Worm (Caenorhabditis elegans) whole organism, L1 larva: ENCODE data around the gene F22F4.9.
A peak's percentile ranks its signal among the peaks of the same experiment; 100 is the strongest.

Experiments
- C16A3.4 ChIP-seq: fragments of 150-350 bp; optimal IDR thresholded peaks from 2 replicates; lab custom pipeline; 2014; ENCODE audit warnings: missing biosample characterization, missing genetic modification characterization
- Y116A8C.19 ChIP-seq: sonication (generic microtip); optimal IDR thresholded peaks from 2 replicates; lab custom pipeline; 2016; ENCODE audit warnings: missing compliant biosample characterization, missing genetic modification characterization, borderline replicate concordance
- alr-1 ChIP-seq: fragments of 200-800 bp; sonication (Bioruptor generic); optimal IDR thresholded peaks from 2 replicates; lab custom pipeline; 2018; ENCODE audit warnings: borderline replicate concordance, mild to moderate bottlenecking, missing genetic modification characterization, missing compliant biosample characterization
- ceh-63 ChIP-seq: fragments of 200-800 bp; sonication (Bioruptor generic); optimal IDR thresholded peaks from 2 replicates; lab custom pipeline; 2018; ENCODE audit warnings: mild to moderate bottlenecking, missing genetic modification characterization, missing compliant biosample characterization
- ceh-82 ChIP-seq, 3 experiments: fragments of 150-350 bp in 1 of 3; sonication (generic microtip) in 2 of 3; optimal IDR thresholded peaks; 2 replicates each; lab custom pipeline; 2014 to 2017; ENCODE audit warnings: missing biosample characterization in 3 of 3, missing genetic modification characterization in 3 of 3
- ceh-88 ChIP-seq: fragments of 200-800 bp; sonication (Bioruptor generic); IDR thresholded peaks from 2 replicates; pipeline ENCODE4 v1.3.6; 2022; ENCODE audit warnings: missing genetic modification characterization, missing compliant biosample characterization
- elt-2 ChIP-seq: sonication (generic microtip); optimal IDR thresholded peaks from 2 replicates; lab custom pipeline; 2016; ENCODE audit warnings: missing genetic modification characterization, mild to moderate bottlenecking, inconsistent platforms, missing compliant biosample characterization, missing genetic modification reagents
- ets-5 ChIP-seq: fragments of 200-800 bp; sonication (Bioruptor generic); IDR thresholded peaks from 2 replicates; pipeline ENCODE4 v1.3.6; 2022; ENCODE audit warnings: missing genetic modification characterization, missing compliant biosample characterization
- jun-1 ChIP-seq: fragments of 150-350 bp; optimal IDR thresholded peaks from 2 replicates; lab custom pipeline; 2014; ENCODE audit warnings: missing biosample characterization, missing genetic modification reagents, missing genetic modification characterization
- lin-13 ChIP-seq: fragments of 150-350 bp; optimal IDR thresholded peaks from 2 replicates; lab custom pipeline; 2014; ENCODE audit warnings: missing biosample characterization, missing genetic modification reagents, missing genetic modification characterization
- lin-14 ChIP-seq: fragments of 200-800 bp; sonication (Bioruptor generic); optimal IDR thresholded peaks from 2 replicates; lab custom pipeline; 2018; ENCODE audit warnings: mild to moderate bottlenecking, missing genetic modification characterization, moderate library complexity, missing compliant biosample characterization
- lin-39 ChIP-seq: fragments of 150-350 bp; optimal IDR thresholded peaks from 2 replicates; lab custom pipeline; 2014; ENCODE audit warnings: missing biosample characterization, missing genetic modification reagents, missing genetic modification characterization
- mab-9 ChIP-seq: fragments of 200-800 bp; sonication (Bioruptor generic); IDR thresholded peaks from 2 replicates; pipeline ENCODE4 v1.3.6; 2022; ENCODE audit warnings: missing genetic modification reagents, missing genetic modification characterization, missing compliant biosample characterization
- mef-2 ChIP-seq: fragments of 150-350 bp; optimal IDR thresholded peaks from 2 replicates; lab custom pipeline; 2014; ENCODE audit warnings: missing biosample characterization, missing genetic modification characterization
- nhr-19 ChIP-seq: fragments of 200-800 bp; sonication (Bioruptor generic); conservative IDR thresholded peaks from 2 replicates; pipeline ENCODE4 v1.3.6; 2022; ENCODE audit warnings: missing genetic modification characterization, missing compliant biosample characterization
- nhr-71 ChIP-seq: sonication (generic microtip); optimal IDR thresholded peaks from 2 replicates; lab custom pipeline; 2016; ENCODE audit warnings: mild to moderate bottlenecking, missing genetic modification characterization, moderate library complexity, missing compliant biosample characterization
- pax-3 ChIP-seq: fragments of 200-800 bp; sonication (Bioruptor generic); optimal IDR thresholded peaks from 2 replicates; lab custom pipeline; 2018; ENCODE audit warnings: mild to moderate bottlenecking, missing genetic modification characterization, moderate library complexity, missing compliant biosample characterization
- snu-23 ChIP-seq: sonication (generic microtip); optimal IDR thresholded peaks from 2 replicates; lab custom pipeline; 2016; ENCODE audit warnings: missing genetic modification characterization, missing compliant biosample characterization
- unc-130 ChIP-seq: fragments of 150-350 bp; optimal IDR thresholded peaks from 2 replicates; lab custom pipeline; 2017; ENCODE audit warnings: missing biosample characterization, missing genetic modification characterization, inconsistent platforms
- unc-98 ChIP-seq: fragments of 200-800 bp; sonication (Bioruptor generic); IDR thresholded peaks from 2 replicates; pipeline ENCODE4 v1.3.6; 2022; ENCODE audit warnings: missing genetic modification characterization, missing compliant biosample characterization
- xbp-1 ChIP-seq: sonication (generic microtip); optimal IDR thresholded peaks from 2 replicates; lab custom pipeline; 2016; ENCODE audit warnings: missing genetic modification characterization, missing compliant biosample characterization
- zag-1 ChIP-seq: fragments of 150-350 bp; optimal IDR thresholded peaks from 2 replicates; lab custom pipeline; 2014; ENCODE audit warnings: missing biosample characterization, missing genetic modification characterization
- ztf-4 ChIP-seq: fragments of 150-350 bp; optimal IDR thresholded peaks from 2 replicates; lab custom pipeline; 2014; ENCODE audit warnings: missing biosample characterization, missing genetic modification characterization

The F22F4.9 gene

DNA sequence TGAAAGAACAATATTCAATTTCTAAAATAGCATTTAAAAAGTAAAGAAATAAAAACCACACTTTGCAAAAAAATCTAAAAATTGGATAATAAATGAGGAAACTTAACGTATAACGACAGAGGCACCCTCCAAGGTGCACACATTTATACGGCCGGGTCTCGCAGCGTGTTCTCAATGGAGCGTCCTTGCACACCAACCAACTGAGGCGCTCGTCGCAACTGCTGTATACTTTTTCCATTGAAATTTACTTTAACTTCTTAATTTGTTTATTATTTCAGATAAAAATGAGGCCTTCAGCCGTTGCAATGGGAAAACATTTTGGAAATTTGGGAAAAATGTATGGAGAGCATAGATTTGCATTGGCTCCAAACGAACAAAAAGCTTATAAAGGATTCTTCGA lies 46.1 kb downstream of the F22F4.9 start, which contains the start of the genes R07E4.5 and R07E4.3 (continued):
- no peak for TF ChIP-seq ets-5 (GFP tag; lab: Robert Waterston, UW)
- no peak for TF ChIP-seq unc-98 (GFP tag; lab: Robert Waterston, UW)
- TF ChIP-seq ceh-63 (GFP tag; lab: Kevin White, UChicago): no peak
- TF ChIP-seq elt-2 (tag; lab: Kevin White, UChicago): no peak
- peak; percentile 91 for TF ChIP-seq unc-130
- peak; percentile 65 for TF ChIP-seq nhr-19 (GFP tag; lab: Robert Waterston, UW)
- TF ChIP-seq ztf-4 (tag; lab: Kevin White, UChicago): peak; percentile 0
- peak; percentile 86 for TF ChIP-seq snu-23 (GFP tag; lab: Kevin White, UChicago)
- TF ChIP-seq Y116A8C.19: no peak
- peak; percentile 36 for TF ChIP-seq jun-1 (tag; lab: Kevin White, UChicago)
- 0 out of 2 replicates have a peak, but pooled peaks have one; percentile 31 for TF ChIP-seq ceh-88 (GFP tag; lab: Robert Waterston, UW)
- TF ChIP-seq ceh-82 (tag; optimal IDR thresholded peaks at IDR 0.05; lab: Kevin White, UChicago): peak; percentile 40 to 79 (median 42)

DNA sequence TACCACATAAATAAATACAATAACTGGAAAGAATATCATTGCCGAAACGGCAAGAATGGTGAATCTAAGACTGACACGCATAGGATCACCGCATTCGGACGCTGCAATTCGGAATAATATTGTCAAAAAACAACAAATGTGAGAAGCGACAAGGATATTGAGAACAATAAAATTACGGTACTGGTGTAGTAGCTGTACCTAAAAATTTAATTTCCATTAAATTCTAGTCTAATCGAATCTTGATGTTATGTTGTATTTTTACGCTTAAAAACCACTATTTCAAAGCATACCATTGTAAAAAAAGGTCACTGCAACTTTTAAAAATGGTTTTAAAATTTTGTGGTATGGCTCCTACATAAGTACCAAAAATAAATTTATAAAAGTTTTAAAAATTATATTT lies 50.5 kb downstream of the F22F4.9 start, which contains the start of gene mig-23:
TSS of gene mig-23 (minus strand) at position 101 of the 400 bp plus-strand sequence.
- no peak for TF ChIP-seq alr-1
- TF ChIP-seq pax-3 (tag; lab: Kevin White, UChicago): no peak
- no peak for TF ChIP-seq zag-1
- TF ChIP-seq nhr-19 (GFP tag; lab: Robert Waterston, UW): no peak
- TF ChIP-seq lin-13 (GFP tag; lab: Kevin White, UChicago): no peak
- no peak for TF ChIP-seq C16A3.4
- no peak for TF ChIP-seq nhr-71 (tag; lab: Kevin White, UChicago)
- TF ChIP-seq lin-39 (tag; lab: Kevin White, UChicago): no peak
- TF ChIP-seq Y116A8C.19: no peak
- no peak for TF ChIP-seq mef-2 (tag; lab: Kevin White, UChicago)
- no peak for TF ChIP-seq mab-9 (GFP tag; lab: Robert Waterston, UW)
- no peak for TF ChIP-seq xbp-1 (tag; lab: Kevin White, UChicago)
- no peak for TF ChIP-seq lin-14 (GFP tag; lab: Kevin White, UChicago)
